Worm (Caenorhabditis elegans) whole organism, L1 larva: Measurements from ENCODE around the gene Y55B1BL.1.
A peak's percentile ranks its signal among the peaks of the same experiment; 100 is the strongest.

ENCODE experiments used
- C04F5.9 ChIP-seq: sonication (generic microtip); optimal IDR thresholded peaks from 2 replicates; lab custom pipeline; 2016; ENCODE audit warnings: missing genetic modification characterization, missing compliant biosample characterization
- C16A3.4 ChIP-seq: fragments of 150-350 bp; optimal IDR thresholded peaks from 2 replicates; lab custom pipeline; 2014; ENCODE audit warnings: missing biosample characterization, missing genetic modification characterization
- C34B4.2 ChIP-seq: sonication (generic microtip); optimal IDR thresholded peaks from 2 replicates; lab custom pipeline; 2017; ENCODE audit warnings: mild to moderate bottlenecking, missing genetic modification characterization, missing compliant biosample characterization
- Y116A8C.19 ChIP-seq: sonication (generic microtip); optimal IDR thresholded peaks from 2 replicates; lab custom pipeline; 2016; ENCODE audit warnings: missing compliant biosample characterization, missing genetic modification characterization, borderline replicate concordance
- alr-1 ChIP-seq: fragments of 200-800 bp; sonication (Bioruptor generic); optimal IDR thresholded peaks from 2 replicates; lab custom pipeline; 2018; ENCODE audit warnings: borderline replicate concordance, mild to moderate bottlenecking, missing genetic modification characterization, missing compliant biosample characterization
- ceh-8 ChIP-seq: fragments of 200-800 bp; sonication (Bioruptor generic); optimal IDR thresholded peaks from 2 replicates; lab custom pipeline; 2018; ENCODE audit warnings: mild to moderate bottlenecking, missing genetic modification characterization, moderate library complexity, missing compliant biosample characterization
- ceh-88 ChIP-seq: fragments of 200-800 bp; sonication (Bioruptor generic); IDR thresholded peaks from 2 replicates; pipeline ENCODE4 v1.3.6; 2022; ENCODE audit warnings: missing genetic modification characterization, missing compliant biosample characterization
- ceh-90 ChIP-seq: sonication (generic microtip); optimal IDR thresholded peaks from 2 replicates; lab custom pipeline; 2016; ENCODE audit warnings: missing genetic modification characterization, missing compliant biosample characterization
- efl-1 ChIP-seq, 4 experiments: fragments of 150-350 bp; optimal IDR thresholded peaks in 3 of 4; peaks in 1 of 4; 1 replicate in 1 of 4; 2 replicates in 3 of 4; lab custom pipeline; 2014; ENCODE audit warnings: missing biosample characterization in 2 of 4, missing genetic modification characterization in 2 of 4, missing genetic modification reagents in 2 of 4
- elt-2 ChIP-seq: sonication (generic microtip); optimal IDR thresholded peaks from 2 replicates; lab custom pipeline; 2016; ENCODE audit warnings: missing genetic modification characterization, mild to moderate bottlenecking, inconsistent platforms, missing compliant biosample characterization, missing genetic modification reagents
- elt-3 ChIP-seq, 6 experiments: fragments of 150-350 bp in 1 of 6; sonication (generic microtip); optimal IDR thresholded peaks; 2 replicates each; lab custom pipeline; 2017 to 2018; ENCODE audit warnings: missing biosample characterization in 6 of 6, missing genetic modification characterization in 6 of 6, inconsistent platforms in 1 of 6
- fkh-8 ChIP-seq: sonication (generic microtip); optimal IDR thresholded peaks from 2 replicates; lab custom pipeline; 2016; ENCODE audit warnings: mild to moderate bottlenecking, missing genetic modification characterization, missing compliant biosample characterization
- fos-1 ChIP-seq: fragments of 150-350 bp; optimal IDR thresholded peaks from 2 replicates; lab custom pipeline; 2014; ENCODE audit warnings: missing biosample characterization, missing genetic modification characterization
- hpl-2 ChIP-seq: fragments of 150-350 bp; optimal IDR thresholded peaks from 2 replicates; lab custom pipeline; 2014; ENCODE audit warnings: missing biosample characterization, missing genetic modification reagents, missing genetic modification characterization
- isw-1 ChIP-seq: fragments of 200-800 bp; sonication (Bioruptor generic); IDR thresholded peaks from 2 replicates; pipeline ENCODE4 v1.3.6; 2022; ENCODE audit warnings: missing genetic modification characterization, missing compliant biosample characterization
- lin-13 ChIP-seq: fragments of 150-350 bp; optimal IDR thresholded peaks from 2 replicates; lab custom pipeline; 2014; ENCODE audit warnings: missing biosample characterization, missing genetic modification reagents, missing genetic modification characterization
- lin-35 ChIP-seq, 2 experiments: fragments of 150-350 bp; optimal IDR thresholded peaks; 2 replicates each; lab custom pipeline; 2014; ENCODE audit warnings: missing biosample characterization in 2 of 2, missing genetic modification characterization in 2 of 2, missing genetic modification reagents in 2 of 2
- lin-39 ChIP-seq: fragments of 150-350 bp; optimal IDR thresholded peaks from 2 replicates; lab custom pipeline; 2014; ENCODE audit warnings: missing biosample characterization, missing genetic modification reagents, missing genetic modification characterization
- lsy-2 ChIP-seq, 2 experiments: fragments of 150-350 bp; optimal IDR thresholded peaks; 2 replicates each; lab custom pipeline; 2014; ENCODE audit warnings: missing biosample characterization in 2 of 2, missing genetic modification characterization in 2 of 2
- mab-9 ChIP-seq: fragments of 200-800 bp; sonication (Bioruptor generic); IDR thresholded peaks from 2 replicates; pipeline ENCODE4 v1.3.6; 2022; ENCODE audit warnings: missing genetic modification reagents, missing genetic modification characterization, missing compliant biosample characterization
- mef-2 ChIP-seq: fragments of 150-350 bp; optimal IDR thresholded peaks from 2 replicates; lab custom pipeline; 2014; ENCODE audit warnings: missing biosample characterization, missing genetic modification characterization
- nhr-11 ChIP-seq: fragments of 150-350 bp; optimal IDR thresholded peaks from 2 replicates; lab custom pipeline; 2014; ENCODE audit warnings: missing biosample characterization, missing genetic modification characterization
- nhr-237 ChIP-seq: fragments of 150-350 bp; optimal IDR thresholded peaks from 2 replicates; lab custom pipeline; 2014; ENCODE audit warnings: missing biosample characterization, missing genetic modification characterization
- nhr-28 ChIP-seq: fragments of 150-350 bp; optimal IDR thresholded peaks from 2 replicates; lab custom pipeline; 2014; ENCODE audit warnings: missing biosample characterization, missing genetic modification characterization
- pax-3 ChIP-seq: fragments of 200-800 bp; sonication (Bioruptor generic); optimal IDR thresholded peaks from 2 replicates; lab custom pipeline; 2018; ENCODE audit warnings: mild to moderate bottlenecking, missing genetic modification characterization, moderate library complexity, missing compliant biosample characterization
- snu-23 ChIP-seq: sonication (generic microtip); optimal IDR thresholded peaks from 2 replicates; lab custom pipeline; 2016; ENCODE audit warnings: missing genetic modification characterization, missing compliant biosample characterization
- swsn-7 ChIP-seq: sonication (generic microtip); optimal IDR thresholded peaks from 2 replicates; lab custom pipeline; 2016; ENCODE audit warnings: missing genetic modification characterization, missing compliant biosample characterization
- tlp-1 ChIP-seq: fragments of 150-350 bp; optimal IDR thresholded peaks from 2 replicates; lab custom pipeline; 2014; ENCODE audit warnings: missing biosample characterization, missing genetic modification characterization
- unc-130 ChIP-seq: fragments of 150-350 bp; optimal IDR thresholded peaks from 2 replicates; lab custom pipeline; 2017; ENCODE audit warnings: missing biosample characterization, missing genetic modification characterization, inconsistent platforms
- unc-62 ChIP-seq: fragments of 150-350 bp; optimal IDR thresholded peaks from 2 replicates; lab custom pipeline; 2014; ENCODE audit warnings: missing biosample characterization, missing genetic modification reagents, missing genetic modification characterization
- vab-15 ChIP-seq: sonication (generic microtip); optimal IDR thresholded peaks from 2 replicates; lab custom pipeline; 2017; ENCODE audit warnings: missing genotype, mild to moderate bottlenecking, missing genetic modification characterization, missing compliant biosample characterization
- xbp-1 ChIP-seq: sonication (generic microtip); optimal IDR thresholded peaks from 2 replicates; lab custom pipeline; 2016; ENCODE audit warnings: missing genetic modification characterization, missing compliant biosample characterization

Gene Y55B1BL.1

DNA sequence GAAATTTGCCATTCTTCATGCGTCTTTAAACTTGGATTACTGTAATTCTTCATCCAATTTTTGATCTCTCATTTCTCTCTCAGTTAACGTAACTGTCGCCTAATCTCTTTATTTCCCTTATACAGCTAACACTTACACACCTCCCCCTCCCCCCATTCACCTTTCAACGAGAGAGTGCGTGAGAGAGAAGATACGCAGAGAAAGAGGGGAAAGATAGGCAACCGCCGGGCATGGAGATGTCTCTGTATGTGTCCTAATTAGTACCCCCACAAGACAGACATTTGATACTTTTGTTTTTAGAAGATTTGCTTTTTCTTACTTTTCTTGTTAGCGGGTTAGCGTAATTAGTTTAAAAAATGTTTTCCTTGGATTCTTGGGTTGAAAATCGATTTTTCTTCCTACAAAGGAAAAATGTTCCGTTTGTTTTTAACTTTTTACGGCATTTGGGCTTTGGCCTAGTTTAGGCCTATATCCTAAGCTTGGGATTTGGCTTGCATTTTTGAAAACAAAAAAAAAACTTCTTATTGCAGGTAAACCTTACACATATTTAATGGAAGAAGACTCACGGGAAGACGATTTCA lies 32.3 kb downstream of the Y55B1BL.1 start, which contains the start of gene affl-2 (continued):
- TF ChIP-seq nhr-28 (tag; lab: Kevin White, UChicago) (no peak), Y116A8C.19 (tag; lab: Kevin White, UChicago) (no peak), tlp-1 (tag; lab: Kevin White, UChicago) (no peak), ceh-88 (GFP tag; lab: Robert Waterston, UW) (no peak), nhr-11 (tag; lab: Kevin White, UChicago) (no peak), pax-3 (tag; lab: Kevin White, UChicago) (no peak), ceh-8 (GFP tag; lab: Kevin White, UChicago) (no peak), lin-13 (GFP tag; lab: Kevin White, UChicago) (no peak), C16A3.4 (tag; lab: Kevin White, UChicago) (no peak), mef-2 (tag; lab: Kevin White, UChicago) (no peak), isw-1 (GFP tag; lab: Robert Waterston, UW) (0 out of 2 replicates have a peak, but pooled peaks have one; percentile 1), unc-62 (GFP tag; lab: Kevin White, UChicago) (no peak), swsn-7 (tag; lab: Kevin White, UChicago) (no peak), fos-1 (tag; lab: Kevin White, UChicago) (no peak), lin-35 (GFP tag; optimal IDR thresholded peaks at IDR 0.05; lab: Kevin White, UChicago) (peak in 1 of 2 experiments; percentile 20), elt-2 (tag; lab: Kevin White, UChicago) (no peak), elt-3 (tag; optimal IDR thresholded peaks at IDR 0.05; lab: Kevin White, UChicago) (peak in 2 of 6 experiments; percentile 2 to 74), hpl-2 (GFP tag; lab: Kevin White, UChicago) (no peak), snu-23 (peak; percentile 45), lsy-2 (tag; optimal IDR thresholded peaks at IDR 0.05; lab: Kevin White, UChicago) (no peak), lin-39 (tag; lab: Kevin White, UChicago) (no peak), mab-9 (GFP tag; lab: Robert Waterston, UW) (no peak), nhr-237 (tag; lab: Kevin White, UChicago) (no peak)

DNA sequence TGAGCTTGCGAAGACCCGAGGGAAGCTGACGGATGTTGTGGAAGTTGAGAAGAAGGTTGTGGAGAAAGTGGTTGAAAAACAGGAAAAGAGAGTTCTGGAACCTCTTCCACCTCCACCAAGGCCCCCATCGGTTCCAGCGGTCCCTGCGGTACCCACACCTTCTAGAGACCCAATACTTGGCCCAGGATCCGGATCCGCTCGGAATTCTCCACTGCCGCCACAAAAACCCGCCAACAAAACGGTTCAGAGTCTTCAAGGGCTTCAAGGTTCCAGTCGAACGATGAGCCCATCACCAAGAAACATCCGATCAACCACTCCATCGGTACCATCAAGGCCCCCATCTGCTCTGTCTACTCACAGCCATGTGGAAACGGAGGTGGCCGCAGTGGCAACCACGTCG lies 34.8 kb downstream of the Y55B1BL.1 start:
- TF ChIP-seq C04F5.9 (tag; lab: Kevin White, UChicago) (no peak), ceh-90 (tag; lab: Kevin White, UChicago) (no peak), xbp-1 (tag; lab: Kevin White, UChicago) (no peak), vab-15 (tag; lab: Kevin White, UChicago) (no peak), C34B4.2 (tag; lab: Kevin White, UChicago) (no peak), unc-130 (tag; lab: Kevin White, UChicago) (no peak), ceh-88 (GFP tag; lab: Robert Waterston, UW) (no peak), lin-13 (GFP tag; lab: Kevin White, UChicago) (no peak), efl-1 (optimal IDR thresholded peaks at IDR 0.05; lab: Kevin White, UChicago) (no peak), efl-1 (GFP tag; optimal IDR thresholded peaks at IDR 0.05 in 1 of 2; lab: Kevin White, UChicago) (no peak)

DNA sequence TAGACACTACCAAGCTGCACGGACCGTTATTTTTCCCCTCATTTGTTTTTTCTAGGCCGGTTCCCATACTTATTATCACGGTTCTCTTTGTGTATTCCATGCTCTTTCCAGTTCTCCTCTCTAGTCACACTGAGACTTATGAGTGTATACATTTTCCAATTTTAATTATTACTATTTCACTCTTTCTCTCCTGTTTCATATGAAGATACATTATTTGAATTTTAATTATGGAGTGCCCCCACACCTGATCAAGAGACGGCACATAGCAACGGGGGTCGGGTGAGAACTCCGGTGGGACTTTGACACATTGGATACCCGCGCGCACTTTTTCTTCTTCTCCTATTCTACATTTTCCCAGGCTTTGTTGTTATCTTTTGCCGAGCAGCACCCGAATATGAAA lies 37.7 kb downstream of the Y55B1BL.1 start, which contains the start of gene affl-1:
TSS of gene affl-1 (plus strand) at position 301 of the 400 bp plus-strand sequence.
- TF ChIP-seq efl-1 (optimal IDR thresholded peaks at IDR 0.05; lab: Kevin White, UChicago) (no peak), efl-1 (GFP tag; optimal IDR thresholded peaks at IDR 0.05 in 1 of 2; lab: Kevin White, UChicago) (peak in 1 of 2 experiments; percentile 60), unc-62 (GFP tag; lab: Kevin White, UChicago) (no peak)
- TF ChIP-seq, all 84 proteins: peak for 1

- TF ChIP-seq fkh-8 (tag; lab: Kevin White, UChicago) = peak; percentile 25
- TF ChIP-seq unc-130 (tag; lab: Kevin White, UChicago) = no peak
- TF ChIP-seq ceh-8 (GFP tag; lab: Kevin White, UChicago) = peak; percentile 52
Measured at ce11 chrIII:444101-444500, 41.9 kb downstream of the Y55B1BL.1 start, which contains the start of gene Y55B1BR.8. Gene Y55B1BR.8, plus strand, starts transcription at chrIII:444401.

- TF ChIP-seq alr-1 (tag; lab: Kevin White, UChicago) = peak; percentile 83
Measured at ce11 chrIII:445515-445914, 43.3 kb downstream of the Y55B1BL.1 start.
